Worm (Caenorhabditis elegans) whole organism, midembryonic: ENCODE results near the gene tyra-3.

Experiments used
- T22C8.4 ChIP-seq: fragments of 200-800 bp; sonication (Bioruptor generic); IDR thresholded peaks from 2 replicates; pipeline ENCODE4 v1.3.6; 2022; ENCODE audit warnings: missing genetic modification characterization, missing compliant biosample characterization
- cog-1 ChIP-seq: sonication (generic microtip); optimal IDR thresholded peaks from 2 replicates; lab custom pipeline; 2016; ENCODE audit warnings: missing genetic modification characterization, missing compliant biosample characterization
- flt-1 ChIP-seq: fragments of 200-800 bp; sonication (Bioruptor generic); IDR thresholded peaks from 2 replicates; pipeline ENCODE4 v1.3.6; 2022; ENCODE audit warnings: missing genetic modification characterization, missing compliant biosample characterization
- klf-2 ChIP-seq: fragments of 200-800 bp; sonication (Bioruptor generic); conservative IDR thresholded peaks from 2 replicates; pipeline ENCODE4 v1.3.6; 2022; ENCODE audit warnings: missing genetic modification reagents, missing genetic modification characterization, missing compliant biosample characterization
- med-1 ChIP-seq: sonication (generic microtip); optimal IDR thresholded peaks from 2 replicates; lab custom pipeline; 2017; ENCODE audit warnings: missing genetic modification characterization, mild to moderate bottlenecking, missing compliant biosample characterization, antibody characterized with exemption, missing genetic modification reagents; ENCODE audit not compliant: insufficient read depth
- ref-1 ChIP-seq: fragments of 200-800 bp; sonication (Bioruptor generic); conservative IDR thresholded peaks from 2 replicates; pipeline ENCODE4 v1.3.6; 2022; ENCODE audit warnings: missing genetic modification reagents, missing genetic modification characterization, missing compliant biosample characterization
- tab-1 ChIP-seq: fragments of 200-800 bp; sonication (Bioruptor generic); IDR thresholded peaks from 2 replicates; pipeline ENCODE4 v1.3.6; 2022; ENCODE audit warnings: missing genetic modification characterization, missing compliant biosample characterization
- ztf-23 ChIP-seq: fragments of 200-800 bp; sonication (Bioruptor generic); IDR thresholded peaks from 2 replicates; pipeline ENCODE4 v1.3.6; 2022; ENCODE audit warnings: missing genetic modification reagents, missing genetic modification characterization, missing compliant biosample characterization
- ztf-29 ChIP-seq: fragments of 200-800 bp; sonication (Bioruptor generic); IDR thresholded peaks from 2 replicates; pipeline ENCODE4 v1.3.6; 2022; ENCODE audit warnings: missing genetic modification reagents, missing genetic modification characterization, missing compliant biosample characterization

DNA sequence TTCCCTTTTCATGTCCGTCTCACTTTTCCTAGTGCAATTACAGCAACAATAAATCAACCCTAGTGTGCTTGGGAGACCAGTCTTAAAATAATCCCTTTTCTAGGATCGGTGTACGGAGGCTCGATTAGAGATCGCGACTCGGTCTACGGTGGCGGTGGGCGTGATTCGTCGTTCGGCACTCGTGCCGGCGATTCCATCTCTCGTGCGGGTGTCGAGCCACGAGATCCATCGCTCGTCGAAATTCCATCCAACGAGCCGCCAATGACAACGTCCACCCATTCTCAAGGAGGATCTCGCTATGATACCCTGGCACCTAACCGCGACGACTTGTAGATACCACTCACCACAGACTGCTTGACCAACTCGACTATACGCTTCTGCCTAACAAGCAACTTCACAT lies 44.7 kb downstream of the tyra-3 start:
- TF ChIP-seq tab-1 (no peak), ref-1 (GFP tag; lab: Robert Waterston, UW) (no peak), cog-1 (no peak), flt-1 (GFP tag; lab: Robert Waterston, UW) (no peak), ztf-29 (no peak), ztf-23 (GFP tag; lab: Robert Waterston, UW) (no peak), med-1 (GFP tag; lab: Kevin White, UChicago) (no peak), T22C8.4 (no peak), klf-2 (GFP tag; lab: Robert Waterston, UW) (no peak)
